Fruit fly (Drosophila melanogaster) whole organism, embryonic: ENCODE measurements around the gene CG9760.

Source experiments
- Abd-B ChIP-seq: fragments of 200-800 bp; sonication (Bioruptor generic); optimal IDR thresholded peaks from 2 replicates; lab custom pipeline; 2018; ENCODE audit warnings: missing biosample characterization, mild to moderate bottlenecking, missing genetic modification characterization, moderate library complexity
- Adf1 ChIP-seq: fragments of 200-800 bp; sonication (Bioruptor generic); IDR thresholded peaks from 2 replicates; pipeline ENCODE4 v1.3.6; 2022; ENCODE audit warnings: missing biosample characterization, missing genetic modification characterization
- Aef1 ChIP-seq: fragments of 200-800 bp; sonication (Bioruptor generic); IDR thresholded peaks from 3 replicates; pipeline ENCODE4 v1.3.6; 2022; ENCODE audit warnings: missing biosample characterization, missing genetic modification characterization
- CG10979 ChIP-seq: fragments of 200-800 bp; sonication (Bioruptor generic); optimal IDR thresholded peaks from 2 replicates; lab custom pipeline; 2018; ENCODE audit warnings: missing biosample characterization, mild to moderate bottlenecking, missing genetic modification characterization, moderate library complexity
- CG14050 ChIP-seq: fragments of 200-800 bp; sonication (Bioruptor generic); IDR thresholded peaks from 3 replicates; pipeline ENCODE4 v1.3.6; 2022; ENCODE audit warnings: missing biosample characterization, missing genetic modification characterization
- CG15269 ChIP-seq: fragments of 200-800 bp; sonication (Bioruptor generic); optimal IDR thresholded peaks from 2 replicates; lab custom pipeline; 2018; ENCODE audit warnings: missing biosample characterization, mild to moderate bottlenecking, missing genetic modification characterization, moderate library complexity
- CG1647 ChIP-seq: fragments of 200-800 bp; sonication (Bioruptor generic); optimal IDR thresholded peaks from 3 replicates; lab custom pipeline; 2016; ENCODE audit warnings: missing biosample characterization, missing genetic modification characterization
- CG18262 ChIP-seq: fragments of 200-800 bp; optimal IDR thresholded peaks from 3 replicates; lab custom pipeline; 2019; ENCODE audit warnings: missing biosample characterization, mild to moderate bottlenecking, missing genetic modification characterization, moderate library complexity
- CG1832 ChIP-seq: fragments of 200-800 bp; sonication (Bioruptor generic); optimal IDR thresholded peaks from 2 replicates; lab custom pipeline; 2017; ENCODE audit warnings: missing biosample characterization, mild to moderate bottlenecking, missing genetic modification characterization, inconsistent platforms
- CG18619 ChIP-seq: fragments of 200-800 bp; sonication (Bioruptor generic); optimal IDR thresholded peaks from 3 replicates; lab custom pipeline; 2017; ENCODE audit warnings: missing biosample characterization, mild to moderate bottlenecking, missing genetic modification characterization
- CG33557 ChIP-seq: fragments of 200-800 bp; sonication (Bioruptor generic); optimal IDR thresholded peaks from 2 replicates; lab custom pipeline; 2019; ENCODE audit warnings: missing biosample characterization, mild to moderate bottlenecking, missing genetic modification characterization, moderate library complexity
- CG4820 ChIP-seq: fragments of 200-800 bp; sonication (Bioruptor generic); optimal IDR thresholded peaks from 3 replicates; lab custom pipeline; 2016; ENCODE audit warnings: missing biosample characterization, missing genetic modification characterization
- CG7271 ChIP-seq: fragments of 200-800 bp; sonication (Bioruptor generic); optimal IDR thresholded peaks from 2 replicates; lab custom pipeline; 2018; ENCODE audit warnings: missing biosample characterization, mild to moderate bottlenecking, missing genetic modification characterization, moderate library complexity
- CG7987 ChIP-seq: fragments of 200-800 bp; sonication (Bioruptor generic); optimal IDR thresholded peaks from 2 replicates; lab custom pipeline; 2018; ENCODE audit warnings: missing biosample characterization, mild to moderate bottlenecking, missing genetic modification characterization, moderate library complexity
- CG8359 ChIP-seq: fragments of 200-800 bp; sonication (Bioruptor generic); optimal IDR thresholded peaks from 2 replicates; lab custom pipeline; 2017; ENCODE audit warnings: missing biosample characterization, mild to moderate bottlenecking, missing genetic modification characterization, borderline replicate concordance
- Deaf1 ChIP-seq: fragments of 200-800 bp; optimal IDR thresholded peaks from 3 replicates; lab custom pipeline; 2019; ENCODE audit warnings: missing biosample characterization, mild to moderate bottlenecking, missing genetic modification characterization, moderate library complexity
- Dek ChIP-seq: fragments of 200-800 bp; sonication (Bioruptor generic); optimal IDR thresholded peaks from 3 replicates; lab custom pipeline; 2019; ENCODE audit warnings: missing biosample characterization, mild to moderate bottlenecking, missing genetic modification characterization, moderate library complexity
- Dll ChIP-seq: fragments of 200-800 bp; sonication (Bioruptor generic); IDR thresholded peaks from 4 replicates; pipeline ENCODE4 v1.3.6; 2022; ENCODE audit warnings: missing biosample characterization, missing genetic modification characterization; ENCODE audit not compliant: partially characterized antibody
- Doc3 ChIP-seq: fragments of 200-800 bp; sonication (Bioruptor generic); IDR thresholded peaks from 3 replicates; pipeline ENCODE4 v1.3.6; 2022; ENCODE audit warnings: missing biosample characterization, missing genetic modification characterization; ENCODE audit not compliant: partially characterized antibody
- HLHmδ ChIP-seq: fragments of 200-800 bp; sonication (Bioruptor generic); optimal IDR thresholded peaks from 2 replicates; lab custom pipeline; 2018; ENCODE audit warnings: missing biosample characterization, mild to moderate bottlenecking, missing genetic modification characterization, moderate library complexity
- HmgD ChIP-seq: fragments of 200-800 bp; sonication (Bioruptor generic); optimal IDR thresholded peaks from 3 replicates; lab custom pipeline; 2016; ENCODE audit warnings: missing biosample characterization, missing genetic modification characterization
- HmgZ ChIP-seq: fragments of 200-800 bp; sonication (Bioruptor generic); optimal IDR thresholded peaks from 2 replicates; lab custom pipeline; 2018; ENCODE audit warnings: missing biosample characterization, mild to moderate bottlenecking, missing genetic modification characterization
- Hr3 ChIP-seq: fragments of 200-800 bp; sonication (Bioruptor generic); optimal IDR thresholded peaks from 3 replicates; lab custom pipeline; 2016; ENCODE audit warnings: missing biosample characterization, missing genetic modification characterization
- Med ChIP-seq: fragments of 200-800 bp; sonication (Bioruptor generic); peaks from one replicate; lab custom pipeline; 2016; ENCODE audit warnings: missing biosample characterization, missing genetic modification characterization, mild to moderate bottlenecking, inconsistent platforms, moderate library complexity
- Optix ChIP-seq: fragments of 200-800 bp; sonication (Bioruptor generic); IDR thresholded peaks from 3 replicates; pipeline ENCODE4 v1.3.6; 2022; ENCODE audit warnings: missing biosample characterization, missing genetic modification characterization
- Taf1 ChIP-seq: fragments of 200-800 bp; sonication (Bioruptor generic); IDR thresholded peaks from 2 replicates; pipeline ENCODE4 v1.3.6; 2022; ENCODE audit warnings: missing biosample characterization, missing genetic modification characterization
- Usf ChIP-seq: fragments of 200-800 bp; sonication (Bioruptor generic); optimal IDR thresholded peaks from 2 replicates; lab custom pipeline; 2017; ENCODE audit warnings: missing genotype, missing biosample characterization, missing genetic modification characterization
- amos ChIP-seq: fragments of 200-800 bp; sonication (Bioruptor generic); IDR thresholded peaks from 2 replicates; pipeline ENCODE4 v1.3.6; 2022; ENCODE audit warnings: missing biosample characterization, missing genetic modification characterization; ENCODE audit not compliant: partially characterized antibody
- ara ChIP-seq: fragments of 200-800 bp; sonication (Bioruptor generic); IDR thresholded peaks from 2 replicates; pipeline ENCODE4 v1.3.6; 2022; ENCODE audit warnings: missing biosample characterization, missing genetic modification characterization
- bcd ChIP-seq: fragments of 200-800 bp; sonication (Bioruptor generic); optimal IDR thresholded peaks from 2 replicates; lab custom pipeline; 2017; ENCODE audit warnings: missing biosample characterization, mild to moderate bottlenecking, missing genetic modification characterization
- cg ChIP-seq: fragments of 200-800 bp; sonication (Bioruptor generic); optimal IDR thresholded peaks from 3 replicates; lab custom pipeline; 2019; ENCODE audit warnings: missing biosample characterization, mild to moderate bottlenecking, missing genetic modification characterization, moderate library complexity
- croc ChIP-seq: fragments of 200-800 bp; sonication (Bioruptor generic); conservative IDR thresholded peaks from 3 replicates; pipeline ENCODE4 v1.3.6; 2022; ENCODE audit warnings: missing biosample characterization, missing genetic modification characterization
- ewg ChIP-seq: fragments of 200-800 bp; sonication (Bioruptor generic); optimal IDR thresholded peaks from 3 replicates; lab custom pipeline; 2017; ENCODE audit warnings: mild to moderate bottlenecking, missing biosample characterization, missing genetic modification reagents, missing genetic modification characterization
- eyg ChIP-seq: fragments of 200-800 bp; sonication (Bioruptor generic); optimal IDR thresholded peaks from 3 replicates; lab custom pipeline; 2016; ENCODE audit warnings: missing biosample characterization, missing genetic modification characterization
- fd96Cb ChIP-seq: fragments of 200-800 bp; sonication (Bioruptor generic); optimal IDR thresholded peaks from 2 replicates; lab custom pipeline; 2018; ENCODE audit warnings: missing biosample characterization, mild to moderate bottlenecking, missing genetic modification characterization, moderate library complexity
- ftz-f1 ChIP-seq: fragments of 200-800 bp; sonication (Bioruptor generic); optimal IDR thresholded peaks from 2 replicates; lab custom pipeline; 2016; ENCODE audit warnings: missing biosample characterization, missing genetic modification characterization
- gce ChIP-seq: fragments of 200-800 bp; sonication (Bioruptor generic); IDR thresholded peaks from 3 replicates; pipeline ENCODE4 v1.3.6; 2022; ENCODE audit warnings: missing biosample characterization, missing genetic modification characterization
- inv ChIP-seq: fragments of 200-800 bp; sonication (Bioruptor generic); IDR thresholded peaks from 2 replicates; pipeline ENCODE4 v1.3.6; 2022; ENCODE audit warnings: missing biosample characterization, missing genetic modification characterization; ENCODE audit not compliant: partially characterized antibody
- lab ChIP-seq: fragments of 200-800 bp; sonication (Bioruptor generic); optimal IDR thresholded peaks from 3 replicates; lab custom pipeline; 2017; ENCODE audit warnings: missing biosample characterization, missing genetic modification characterization, mild to moderate bottlenecking, moderate library complexity, missing genetic modification reagents
- nom ChIP-seq: fragments of 200-800 bp; sonication (Bioruptor generic); optimal IDR thresholded peaks from 2 replicates; lab custom pipeline; 2017; ENCODE audit warnings: missing biosample characterization, missing genetic modification characterization, mild to moderate bottlenecking, moderate library complexity, missing genetic modification reagents
- otp ChIP-seq: fragments of 200-800 bp; sonication (Bioruptor generic); IDR thresholded peaks from 3 replicates; pipeline ENCODE4, ENCODE4 v1.3.6; 2022; ENCODE audit warnings: missing biosample characterization, missing genetic modification characterization
- seq ChIP-seq: fragments of 200-800 bp; sonication (Bioruptor generic); IDR thresholded peaks from 2 replicates; pipeline ENCODE4 v1.3.6; 2022; ENCODE audit warnings: missing biosample characterization, missing genetic modification characterization
- sqz ChIP-seq: fragments of 200-800 bp; sonication (Bioruptor generic); optimal IDR thresholded peaks from 3 replicates; lab custom pipeline; 2018; ENCODE audit warnings: missing biosample characterization, mild to moderate bottlenecking, missing genetic modification characterization
- sr ChIP-seq: fragments of 200-800 bp; sonication (Bioruptor generic); IDR thresholded peaks from 3 replicates; pipeline ENCODE4 v1.3.6; 2022; ENCODE audit warnings: missing biosample characterization, missing genetic modification characterization
- ssp ChIP-seq: fragments of 200-800 bp; sonication (Bioruptor generic); IDR thresholded peaks from 2 replicates; pipeline ENCODE4 v1.3.6; 2022; ENCODE audit warnings: missing biosample characterization, missing genetic modification characterization
- stwl ChIP-seq: fragments of 200-800 bp; sonication (Bioruptor generic); optimal IDR thresholded peaks from 3 replicates; lab custom pipeline; 2018; ENCODE audit warnings: missing biosample characterization, mild to moderate bottlenecking, missing genetic modification characterization, moderate library complexity

CG9760 gene

dm6 chr3L:12145709-12146694, 17.5 kb downstream of the CG9760 start, which contains the start of the genes eIF3l and Nrx-IV (continued):
- peak; percentile 14 for TF ChIP-seq HmgZ (tag; lab: Kevin White, UChicago)
- peak; percentile 35 for TF ChIP-seq stwl (tag; lab: Kevin White, UChicago)
- no peak for TF ChIP-seq Taf1 (GFP tag; lab: Robert Waterston, UW)
- TF ChIP-seq CG14050: no peak
- TF ChIP-seq ara: no peak
- TF ChIP-seq ssp: no peak
- no peak for TF ChIP-seq seq (GFP tag; lab: Robert Waterston, UW)
- no peak for TF ChIP-seq bcd (GFP tag; lab: Kevin White, UChicago)
- peak; percentile 65 for TF ChIP-seq Med (GFP tag; lab: Kevin White, UChicago)
- TF ChIP-seq gce (GFP tag; lab: Robert Waterston, UW): no peak
- no peak for TF ChIP-seq sqz (GFP tag; lab: Kevin White, UChicago)
- peak; percentile 64 for TF ChIP-seq amos (GFP tag; lab: Robert Waterston, UW)

- peak; percentile 47 for TF ChIP-seq bcd (GFP tag; lab: Kevin White, UChicago)
- TF ChIP-seq HLHmδ (GFP tag; lab: Kevin White, UChicago): no peak
- no peak for TF ChIP-seq HmgD (GFP tag; lab: Kevin White, UChicago)
- TF ChIP-seq Adf1 (GFP tag; lab: Robert Waterston, UW): no peak
- peak; percentile 44 for TF ChIP-seq CG18262 (tag; lab: Kevin White, UChicago)
- TF ChIP-seq Hr3 (GFP tag; lab: Kevin White, UChicago): peak; percentile 16
- TF ChIP-seq Aef1 (GFP tag; lab: Robert Waterston, UW): no peak
- no peak for TF ChIP-seq ftz-f1 (GFP tag; lab: Kevin White, UChicago)
- TF ChIP-seq nom (GFP tag; lab: Kevin White, UChicago): no peak
- no peak for TF ChIP-seq Doc3
- TF ChIP-seq CG8359 (GFP tag; lab: Kevin White, UChicago): no peak
- TF ChIP-seq Optix (GFP tag; lab: Robert Waterston, UW): no peak
- TF ChIP-seq Dek (tag; lab: Kevin White, UChicago): peak; percentile 50
- TF ChIP-seq lab (GFP tag; lab: Kevin White, UChicago): peak; percentile 70
- peak; percentile 2 for TF ChIP-seq CG33557
- no peak for TF ChIP-seq cg (GFP tag; lab: Kevin White, UChicago)
- TF ChIP-seq CG4820 (GFP tag; lab: Kevin White, UChicago): peak; percentile 28
- no peak for TF ChIP-seq Deaf1 (tag; lab: Kevin White, UChicago)
- no peak for TF ChIP-seq Dll (GFP tag; lab: Robert Waterston, UW)
- TF ChIP-seq CG7271 (tag; lab: Kevin White, UChicago): no peak
- TF ChIP-seq croc (GFP tag; lab: Robert Waterston, UW): no peak
- peak; percentile 7 for TF ChIP-seq CG1647 (GFP tag; lab: Kevin White, UChicago)
- TF ChIP-seq Usf (GFP tag; lab: Kevin White, UChicago): no peak
- no peak for TF ChIP-seq CG7987
- TF ChIP-seq otp (GFP tag; lab: Robert Waterston, UW): no peak
- TF ChIP-seq CG1832: no peak
- TF ChIP-seq ewg (GFP tag; lab: Kevin White, UChicago): peak; percentile 11
- TF ChIP-seq eyg (GFP tag; lab: Kevin White, UChicago): no peak
- TF ChIP-seq CG18619 (GFP tag; lab: Kevin White, UChicago): peak; percentile 46
- no peak for TF ChIP-seq inv
- no peak for TF ChIP-seq Abd-B (GFP tag; lab: Kevin White, UChicago)
- no peak for TF ChIP-seq sr (GFP tag; lab: Robert Waterston, UW)
- TF ChIP-seq fd96Cb (tag; lab: Kevin White, UChicago): peak; percentile 36
- TF ChIP-seq CG15269 (tag; lab: Kevin White, UChicago): peak; percentile 66
- peak; percentile 41 for TF ChIP-seq CG10979 (tag; lab: Kevin White, UChicago)
These were observed 24.3 kb downstream of the CG9760 start for dm6 chr3L:12139232-12139698.
